Worm (Caenorhabditis elegans): Measurements from ENCODE around the gene F28F9.3.
A peak's percentile ranks its signal among the peaks of the same experiment; 100 is the strongest.

The F28F9.3 gene

DNA sequence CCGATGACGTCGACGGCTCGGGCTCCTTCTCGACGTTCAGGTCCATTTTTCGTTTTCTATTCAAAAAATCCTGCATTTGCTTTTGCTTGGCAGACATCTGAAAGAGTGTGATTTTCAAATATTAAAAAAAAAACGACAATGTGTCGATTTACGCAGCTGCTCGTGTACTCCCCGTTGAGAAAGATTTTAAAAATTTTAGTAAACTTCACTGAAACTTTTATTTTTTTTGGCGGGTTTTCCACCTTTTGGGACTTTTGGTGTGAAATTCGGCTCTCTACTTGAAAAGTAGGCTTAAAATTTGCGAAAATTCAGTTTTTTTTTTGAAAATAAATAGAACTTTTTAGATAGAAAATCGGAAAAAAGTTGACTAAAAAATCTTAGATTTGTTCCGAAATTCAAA is 19.6 kb upstream of the F28F9.3 start, which contains the start of gene M02B7.7:
Gene M02B7.7 (minus strand): TSS at position 101 of the 400 bp plus-strand sequence.
- TF ChIP-seq repo-1 (tag; optimal IDR thresholded peaks at IDR 0.05): no peak
- no peak for TF ChIP-seq ccch-3 (GFP tag; optimal IDR thresholded peaks at IDR 0.05)
- no peak for TF ChIP-seq him-1 (tag; optimal IDR thresholded peaks at IDR 0.05)
- TF ChIP-seq lag-1 (GFP tag; IDR thresholded peaks at IDR 0.05): no peak
- no peak for TF ChIP-seq ceh-91 (GFP tag; IDR thresholded peaks at IDR 0.05)
- TF ChIP-seq xnd-1 (tag; optimal IDR thresholded peaks at IDR 0.05): no peak
- TF ChIP-seq zim-3 (tag; optimal IDR thresholded peaks at IDR 0.05): no peak

- TF ChIP-seq cebp-1 (GFP tag; IDR thresholded peaks at IDR 0.05) (no peak), cebp-1 (tag; optimal IDR thresholded peaks at IDR 0.05) (peak; percentile 14), mel-28 (tag; optimal IDR thresholded peaks at IDR 0.05; ENCODE audit: borderline replicate concordance) (no peak), zfh-2 (GFP tag; conservative IDR thresholded peaks at IDR 0.05) (0 out of 2 replicates have a peak, but pooled peaks have one; percentile 37), dox-1 (GFP tag; IDR thresholded peaks at IDR 0.05) (peak; percentile 33; the same call in 1 of the 2 replicates), ceh-91 (GFP tag; IDR thresholded peaks at IDR 0.05) (no peak)
Measured at ce11 chrIV:3807545-3807944, 19.1 kb upstream of the F28F9.3 start.

ce11 chrIV:3812812-3813211 is 13.9 kb upstream of the F28F9.3 start:
- TF ChIP-seq lin-40 (tag; optimal IDR thresholded peaks at IDR 0.05) (no peak), hmg-20 (GFP tag; IDR thresholded peaks at IDR 0.05) (no peak), mcd-1 (GFP tag; IDR thresholded peaks at IDR 0.05) (no peak), cebp-1 (GFP tag; IDR thresholded peaks at IDR 0.05) (no peak), cebp-1 (tag; optimal IDR thresholded peaks at IDR 0.05) (no peak), zfh-2 (GFP tag; conservative IDR thresholded peaks at IDR 0.05) (peak; percentile 77), egrh-3 (GFP tag; IDR thresholded peaks at IDR 0.05) (peak; percentile 44; the same call in 1 of the 2 replicates), somi-1 (GFP tag; optimal IDR thresholded peaks at IDR 0.05) (no peak)

DNA sequence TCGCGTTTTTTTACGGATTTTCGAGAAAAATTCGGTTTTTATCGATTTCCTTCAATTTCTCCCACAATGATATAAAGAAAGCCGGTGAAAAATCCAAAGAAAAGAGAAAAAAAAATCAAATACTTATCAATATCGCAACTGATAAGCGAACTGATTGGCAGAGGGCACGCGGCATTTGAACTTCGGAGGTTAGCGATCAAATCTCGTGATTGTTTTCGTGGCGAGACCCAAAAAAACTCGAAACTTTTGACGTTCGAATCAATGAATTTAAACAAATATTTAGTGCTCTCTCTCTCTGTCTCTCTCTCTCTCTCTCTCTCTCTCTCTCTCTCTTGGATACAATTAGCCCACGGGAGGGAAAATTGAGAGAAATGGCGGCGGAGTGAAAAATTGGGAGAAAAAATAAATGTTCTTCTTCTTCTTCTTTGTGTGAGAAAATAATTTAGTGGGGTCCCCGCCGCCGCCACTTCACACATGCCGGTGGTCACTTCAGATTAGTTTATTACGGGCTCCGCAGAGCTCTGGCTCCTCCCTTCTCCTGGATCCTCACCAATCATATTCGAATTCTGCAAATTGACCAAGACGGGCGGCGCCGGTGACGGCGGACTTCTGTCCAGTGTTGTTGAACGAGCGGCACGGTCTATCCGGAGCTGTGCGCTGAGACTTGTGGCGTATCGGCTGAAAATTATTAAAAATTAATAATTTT is 12.0 kb upstream of the F28F9.3 start:
- TF ChIP-seq F33H1.4 (GFP tag; IDR thresholded peaks at IDR 0.05) (peak; percentile 29; the same call in 1 of the 2 replicates), nhr-80 (tag; optimal IDR thresholded peaks at IDR 0.05) (peak; percentile 73), zfh-2 (GFP tag; conservative IDR thresholded peaks at IDR 0.05) (peak; percentile 68), cebp-1 (GFP tag; IDR thresholded peaks at IDR 0.05) (no peak), cebp-1 (tag; optimal IDR thresholded peaks at IDR 0.05) (peak; percentile 29), madf-8 (GFP tag; conservative IDR thresholded peaks at IDR 0.05) (no peak), lin-54 (GFP tag; optimal IDR thresholded peaks at IDR 0.05) (peak; percentile 26), dox-1 (GFP tag; IDR thresholded peaks at IDR 0.05) (peak; percentile 48; the same call in 1 of the 2 replicates), ztf-6 (GFP tag; IDR thresholded peaks at IDR 0.05) (no peak), repo-1 (tag; optimal IDR thresholded peaks at IDR 0.05) (no peak), attf-5 (GFP tag; optimal IDR thresholded peaks at IDR 0.05) (peak; percentile 31), let-607 (tag; optimal IDR thresholded peaks at IDR 0.05) (peak; percentile 42 to 62)

- TF ChIP-seq mcd-1 (GFP tag; IDR thresholded peaks at IDR 0.05) (peak; percentile 57; the same call in 1 of the 2 replicates), rcor-1 (GFP tag; IDR thresholded peaks at IDR 0.05) (no peak), dpff-1 (tag; optimal IDR thresholded peaks at IDR 0.05) (no peak), ceh-100 (GFP tag; IDR thresholded peaks at IDR 0.05) (peak; percentile 66)
Measured at ce11 chrIV:3815259-3815644, 11.4 kb upstream of the F28F9.3 start.

ce11 chrIV:3817253-3817652 is 9.4 kb upstream of the F28F9.3 start:
- no peak for TF ChIP-seq ztf-28 (GFP tag; IDR thresholded peaks at IDR 0.05)
- TF ChIP-seq bed-1 (GFP tag; IDR thresholded peaks at IDR 0.05): no peak
- peak; percentile 11 for TF ChIP-seq nhr-80 (tag; optimal IDR thresholded peaks at IDR 0.05)
- no peak for TF ChIP-seq ztf-18 (tag; optimal IDR thresholded peaks at IDR 0.05)
- TF ChIP-seq D2030.7 (GFP tag; IDR thresholded peaks at IDR 0.05): no peak
- no peak for TF ChIP-seq aptf-2 (GFP tag; conservative IDR thresholded peaks at IDR 0.05)
- no peak for TF ChIP-seq athp-1 (tag; optimal IDR thresholded peaks at IDR 0.05)
- no peak for TF ChIP-seq rec-8 (tag; optimal IDR thresholded peaks at IDR 0.05)
